Worm (Caenorhabditis elegans) whole organism, mixed stage, embryonic: ENCODE results near the gene fbxb-119.

Experiments used
- blmp-1 ChIP-seq: fragments of 150-350 bp; optimal IDR thresholded peaks from 2 replicates; lab custom pipeline; 2014; ENCODE audit warnings: missing biosample characterization, missing genetic modification characterization
- elt-1 ChIP-seq: sonication (generic microtip); optimal IDR thresholded peaks from 2 replicates; lab custom pipeline; 2017; ENCODE audit warnings: missing genetic modification characterization, mild to moderate bottlenecking, missing compliant biosample characterization, antibody characterized with exemption, moderate library complexity, borderline replicate concordance; ENCODE audit not compliant: insufficient read depth
- lin-13 ChIP-seq: fragments of 150-350 bp; optimal IDR thresholded peaks from 2 replicates; lab custom pipeline; 2014; ENCODE audit warnings: missing biosample characterization, missing genetic modification characterization
- mls-2 ChIP-seq: sonication (generic microtip); optimal IDR thresholded peaks from 2 replicates; lab custom pipeline; 2016; ENCODE audit warnings: mild to moderate bottlenecking, missing genetic modification characterization, moderate library complexity, missing compliant biosample characterization
- nhr-237 ChIP-seq: fragments of 150-350 bp; optimal IDR thresholded peaks from 2 replicates; lab custom pipeline; 2014; ENCODE audit warnings: missing biosample characterization, missing genetic modification characterization
- sem-2 ChIP-seq: fragments of 200-800 bp; sonication (Bioruptor generic); optimal IDR thresholded peaks from 2 replicates; lab custom pipeline; 2018; ENCODE audit warnings: mild to moderate bottlenecking, missing genetic modification characterization, missing compliant biosample characterization
- sptf-1 ChIP-seq: sonication (generic microtip); optimal IDR thresholded peaks from 2 replicates; lab custom pipeline; 2017; ENCODE audit warnings: mild to moderate bottlenecking, missing genetic modification characterization, moderate library complexity, missing compliant biosample characterization
- unc-39 ChIP-seq: fragments of 150-350 bp; optimal IDR thresholded peaks from 2 replicates; lab custom pipeline; 2014; ENCODE audit warnings: missing biosample characterization, missing genetic modification characterization
- unc-62 ChIP-seq: fragments of 150-350 bp; optimal IDR thresholded peaks from 2 replicates; lab custom pipeline; 2014; ENCODE audit warnings: missing biosample characterization, missing genetic modification reagents, missing genetic modification characterization
- ztf-11 ChIP-seq: fragments of 150-350 bp; optimal IDR thresholded peaks from 2 replicates; lab custom pipeline; 2014; ENCODE audit warnings: missing biosample characterization, missing genetic modification characterization

ce11 chrV:18362402-18362801 lies 44.0 kb downstream of the fbxb-119 start, which contains the start of gene C08E8.1:
- TF ChIP-seq elt-1 (tag; lab: Kevin White, UChicago): no peak
- no peak for TF ChIP-seq sptf-1 (tag; lab: Kevin White, UChicago)
- no peak for TF ChIP-seq unc-62 (GFP tag; lab: Kevin White, UChicago)
- no peak for TF ChIP-seq ztf-11
- no peak for TF ChIP-seq unc-39
- no peak for TF ChIP-seq mls-2 (tag; lab: Kevin White, UChicago)
- TF ChIP-seq nhr-237 (tag; lab: Kevin White, UChicago): no peak
- TF ChIP-seq sem-2 (GFP tag; lab: Kevin White, UChicago): no peak
- TF ChIP-seq blmp-1 (tag; lab: Kevin White, UChicago): no peak
- TF ChIP-seq lin-13 (tag; lab: Kevin White, UChicago): no peak
